Fruit fly (Drosophila melanogaster) Kc167 (cell line): Measurements from ENCODE around the gene Ndae1.

Source experiments
- Myc ChIP-seq: fragments of >200 bp; optimal IDR thresholded peaks from 2 replicates; lab custom pipeline; 2017; ENCODE audit warnings: missing external identifiers
- Sin3A ChIP-seq: fragments of >200 bp; optimal IDR thresholded peaks from 2 replicates; lab custom pipeline; 2018; ENCODE audit warnings: missing external identifiers
- h ChIP-seq: fragments of >200 bp; optimal IDR thresholded peaks from 3 replicates; lab custom pipeline; 2018; ENCODE audit warnings: missing external identifiers
- insv ChIP-seq: fragments of >200 bp; optimal IDR thresholded peaks from 3 replicates; lab custom pipeline; 2018; ENCODE audit warnings: missing external identifiers
- psq ChIP-seq: fragments of >200 bp; optimal IDR thresholded peaks from 2 replicates; lab custom pipeline; 2017; ENCODE audit warnings: missing external identifiers
- ttk ChIP-seq: sonication (Bioruptor generic); optimal IDR thresholded peaks from 2 replicates; lab custom pipeline; 2017; ENCODE audit warnings: missing external identifiers

Ndae1 gene

DNA sequence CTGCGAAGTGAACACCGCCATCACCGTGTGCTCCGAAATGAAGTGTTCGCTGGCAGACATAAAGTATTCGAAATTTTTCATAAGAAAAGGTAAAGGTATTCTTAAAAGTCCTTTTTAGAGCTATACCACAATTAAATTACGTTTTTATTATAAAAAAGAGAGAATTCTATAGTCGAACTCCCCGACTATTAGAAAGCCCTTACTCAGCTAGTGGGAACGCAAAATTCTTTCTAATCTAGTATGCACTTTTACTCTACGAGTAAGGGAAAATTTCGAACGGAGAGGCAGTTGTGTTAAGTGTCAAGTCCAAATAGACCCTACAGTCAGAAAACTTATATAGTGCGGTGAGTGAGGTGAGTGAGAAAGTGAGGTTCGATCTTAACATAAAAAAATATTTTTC lies 8.1 kb upstream of the Ndae1 start, which contains the start of gene CG31909:
Gene CG31909, plus strand, starts transcription at position 301 of the 400 bp plus-strand sequence.
- no peak for TF ChIP-seq Sin3A (lab: Kevin White, UChicago)
- TF ChIP-seq psq (lab: Kevin White, UChicago), result no peak
- no peak for TF ChIP-seq insv (lab: Kevin White, UChicago)

DNA sequence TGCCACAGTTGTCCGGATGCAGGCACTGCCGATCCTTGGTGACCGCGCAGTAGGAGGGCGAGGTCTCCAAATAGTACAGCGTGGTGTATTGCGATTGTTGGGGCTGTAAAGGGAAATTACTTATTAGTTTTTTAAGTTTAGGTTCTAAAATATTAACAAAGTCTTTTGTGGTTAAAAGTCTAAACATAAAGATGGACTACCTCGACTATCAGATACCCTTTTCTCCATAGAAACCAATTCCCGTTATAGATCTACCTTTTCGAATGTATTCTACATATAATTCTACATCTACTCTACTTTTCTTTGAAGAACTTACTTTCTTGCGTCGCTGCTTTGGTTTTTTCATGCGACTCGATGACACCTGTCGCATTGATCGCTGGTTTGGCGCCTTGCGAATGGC lies 7.0 kb upstream of the Ndae1 start:
- no peak for TF ChIP-seq Myc
- TF ChIP-seq psq (lab: Kevin White, UChicago), result no peak
- no peak for TF ChIP-seq h (lab: Kevin White, UChicago)
- no peak for TF ChIP-seq Sin3A (lab: Kevin White, UChicago)
- no peak for TF ChIP-seq insv (lab: Kevin White, UChicago)
- TF ChIP-seq ttk (lab: Kevin White, UChicago), result no peak

DNA sequence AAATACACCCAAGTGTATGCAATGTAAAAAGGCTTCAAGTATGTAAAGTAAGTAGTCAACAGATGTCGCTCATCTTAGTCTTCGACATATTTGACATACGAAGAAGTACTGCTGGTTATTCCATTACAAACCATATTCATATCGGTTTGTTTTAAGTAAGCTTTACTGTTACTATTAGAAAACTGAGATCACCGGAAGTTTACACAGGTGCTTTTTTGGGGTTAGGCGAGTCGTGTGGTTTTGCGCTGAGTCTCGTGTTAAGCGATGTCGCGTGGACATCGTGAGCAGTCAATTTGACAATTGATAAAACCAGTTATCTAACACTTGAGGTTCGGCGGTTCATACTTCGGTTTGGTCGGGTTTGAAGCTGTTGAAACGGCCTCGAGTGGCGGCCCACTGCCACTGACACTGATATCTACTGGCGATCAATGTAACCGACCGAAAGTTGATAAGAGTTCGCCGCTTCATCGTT lies 5.6 kb upstream of the Ndae1 start:
- TF ChIP-seq insv (lab: Kevin White, UChicago) (no peak), Myc (no peak), psq (lab: Kevin White, UChicago) (no peak), ttk (lab: Kevin White, UChicago) (no peak), Sin3A (lab: Kevin White, UChicago) (no peak), h (lab: Kevin White, UChicago) (no peak)

DNA sequence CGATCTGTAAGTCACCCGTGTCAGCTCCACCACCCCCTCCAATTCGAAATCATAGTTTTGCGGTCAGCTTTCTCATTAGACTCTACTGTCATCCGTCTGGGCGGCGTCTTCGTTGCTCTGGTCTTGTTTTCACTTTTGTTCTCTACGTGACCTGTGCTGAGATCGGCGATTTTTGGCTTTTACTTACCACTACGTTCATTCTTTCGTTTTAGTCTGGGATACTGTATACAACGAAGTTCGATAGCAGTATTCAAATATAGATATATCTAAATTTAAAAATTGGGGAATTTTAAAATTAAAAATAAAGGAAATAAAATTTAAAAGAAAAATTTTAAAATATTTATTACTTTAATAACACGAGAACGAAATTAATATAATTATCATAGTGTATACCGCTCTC lies 3.7 kb upstream of the Ndae1 start, which contains the start of gene CG13786:
Gene CG13786, minus strand, starts transcription at position 101 of the 400 bp plus-strand sequence.
- no peak for TF ChIP-seq psq (lab: Kevin White, UChicago)
- no peak for TF ChIP-seq Sin3A (lab: Kevin White, UChicago)

DNA sequence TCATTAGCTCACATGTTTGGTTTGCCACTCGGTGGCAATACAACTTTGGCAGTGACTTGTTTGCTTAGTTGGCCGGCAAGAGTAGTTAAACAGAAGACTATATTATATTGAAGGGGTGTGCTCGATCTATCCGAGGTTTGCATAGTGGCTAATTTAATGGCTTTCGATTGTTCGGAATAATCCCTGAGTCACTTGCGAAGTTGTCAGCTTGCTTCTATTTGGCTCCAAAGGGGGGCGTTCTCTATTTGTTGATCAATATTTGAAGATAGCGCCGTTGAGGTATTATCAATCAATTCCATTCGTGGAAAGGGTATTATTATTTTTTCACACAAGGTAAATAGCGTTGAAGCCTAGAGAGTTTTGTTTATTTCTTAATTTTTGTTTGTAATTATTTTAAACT lies 1.0 kb downstream of the Ndae1 start:
- TF ChIP-seq ttk (lab: Kevin White, UChicago), result no peak
- no peak for TF ChIP-seq insv (lab: Kevin White, UChicago)
- TF ChIP-seq Myc, result no peak
- TF ChIP-seq psq (lab: Kevin White, UChicago), result no peak
- TF ChIP-seq Sin3A (lab: Kevin White, UChicago), result no peak
- TF ChIP-seq h (lab: Kevin White, UChicago), result no peak

DNA sequence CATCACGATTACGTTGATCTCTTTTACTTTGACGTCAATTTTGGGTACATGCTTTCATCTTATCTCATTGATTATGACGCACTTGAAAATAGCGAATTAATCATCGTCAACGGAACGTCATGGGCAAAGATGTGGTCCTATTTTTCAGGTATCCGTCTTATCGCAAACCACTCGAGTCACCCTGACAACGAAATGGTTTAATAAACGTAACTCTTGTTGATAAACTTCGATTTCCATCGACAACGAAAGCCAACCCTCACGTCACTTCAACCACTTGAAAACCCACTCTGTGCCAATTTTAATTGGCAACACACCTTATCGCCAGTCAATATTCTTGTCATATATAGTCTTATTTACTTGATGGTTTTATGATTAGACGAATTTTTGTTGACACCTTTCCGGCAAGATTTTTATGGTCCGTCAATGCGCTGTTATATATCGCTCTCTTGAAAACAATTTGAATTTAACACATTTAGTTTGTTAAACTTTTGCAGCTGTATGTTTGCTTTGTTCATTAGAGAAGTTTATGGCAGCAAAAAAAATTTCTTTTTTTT lies 6.8 kb downstream of the Ndae1 start:
- no peak for TF ChIP-seq Myc
- no peak for TF ChIP-seq Sin3A (lab: Kevin White, UChicago)
- TF ChIP-seq h (lab: Kevin White, UChicago), result no peak
- TF ChIP-seq insv (lab: Kevin White, UChicago), result no peak
- no peak for TF ChIP-seq psq (lab: Kevin White, UChicago)
- no peak for TF ChIP-seq ttk (lab: Kevin White, UChicago)

DNA sequence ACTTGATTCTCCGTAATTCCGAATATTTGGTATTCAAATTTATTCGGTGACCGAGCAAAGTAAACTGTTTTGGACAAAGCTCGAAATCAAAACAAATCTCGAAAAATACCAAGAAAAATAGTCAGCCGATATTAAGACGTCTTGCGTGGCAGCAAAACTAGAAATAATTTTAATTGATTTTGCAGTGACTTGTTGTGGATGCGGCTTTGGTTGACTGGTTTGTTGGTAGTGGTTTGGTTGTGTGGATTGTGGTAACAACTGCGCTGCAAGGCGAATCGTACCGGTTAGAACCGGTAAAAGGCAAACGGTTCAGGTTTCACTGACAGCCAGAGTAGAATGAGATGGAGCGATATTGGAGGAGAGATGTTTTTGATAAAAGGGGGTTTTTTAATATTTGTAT lies 7.6 kb downstream of the Ndae1 start:
- TF ChIP-seq h (lab: Kevin White, UChicago), result no peak
- no peak for TF ChIP-seq psq (lab: Kevin White, UChicago)
- TF ChIP-seq Sin3A (lab: Kevin White, UChicago), result no peak
- TF ChIP-seq Myc, result no peak
- TF ChIP-seq ttk (lab: Kevin White, UChicago), result no peak
- TF ChIP-seq insv (lab: Kevin White, UChicago), result no peak

DNA sequence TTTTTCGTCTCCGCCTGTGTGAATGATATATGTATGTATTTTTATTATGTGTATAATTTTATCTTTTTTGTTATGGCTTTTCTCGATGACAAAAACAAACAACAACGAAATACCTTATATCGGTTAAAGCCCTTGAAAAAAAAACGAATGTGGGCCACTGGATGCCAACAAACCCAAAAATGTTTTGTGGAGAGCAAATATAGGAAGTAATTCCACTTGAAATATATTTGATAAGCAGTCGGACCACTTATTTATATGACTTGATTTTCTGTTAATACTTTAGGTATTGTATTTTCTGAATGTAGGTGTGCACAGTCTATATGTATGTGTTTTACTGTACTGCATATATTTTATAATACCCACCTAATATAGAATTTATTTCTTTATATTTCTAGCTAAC lies 8.2 kb downstream of the Ndae1 start:
- TF ChIP-seq ttk (lab: Kevin White, UChicago) (no peak), insv (lab: Kevin White, UChicago) (no peak), psq (lab: Kevin White, UChicago) (no peak), Myc (no peak), Sin3A (lab: Kevin White, UChicago) (no peak), h (lab: Kevin White, UChicago) (no peak)

DNA sequence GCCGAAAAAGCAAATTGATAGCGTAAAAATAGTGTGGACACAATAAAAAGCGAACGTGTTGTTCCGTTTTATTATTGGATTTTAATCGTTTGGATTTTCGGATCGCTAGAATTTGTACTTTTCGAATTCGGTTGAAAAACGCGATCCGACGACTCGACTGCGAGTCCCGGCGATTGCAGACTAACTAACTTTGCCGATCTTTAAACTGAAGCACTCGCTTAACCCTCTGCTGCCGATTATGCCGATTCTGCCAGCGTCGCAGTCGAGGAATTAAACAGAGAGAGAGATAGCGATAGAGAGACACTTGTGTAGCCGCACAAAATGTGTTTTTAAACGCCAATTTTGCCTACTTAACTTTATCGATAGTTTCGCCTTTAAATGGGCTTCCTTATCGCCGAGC lies 8.8 kb downstream of the Ndae1 start:
- TF ChIP-seq ttk (lab: Kevin White, UChicago) (no peak), Sin3A (lab: Kevin White, UChicago) (no peak), psq (lab: Kevin White, UChicago) (no peak), Myc (no peak), insv (lab: Kevin White, UChicago) (no peak), h (lab: Kevin White, UChicago) (no peak)

DNA sequence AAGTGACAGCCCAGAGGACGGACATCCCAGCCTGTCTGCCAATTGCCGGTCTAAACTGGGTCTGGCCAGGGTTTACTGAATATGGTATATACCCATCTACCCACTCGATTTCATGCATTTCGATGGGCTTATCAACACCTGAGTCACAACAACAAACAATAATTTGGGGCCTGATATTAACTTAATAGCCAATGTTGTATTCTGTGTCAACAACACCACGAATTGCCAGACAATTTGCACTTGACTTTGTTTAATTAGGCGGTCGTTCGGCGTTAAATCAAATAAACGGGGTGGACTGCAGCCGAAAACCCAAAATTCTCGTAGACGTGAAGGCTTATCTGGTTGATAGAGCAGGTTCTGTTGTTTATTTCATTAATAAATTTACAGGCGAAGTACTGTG lies 9.8 kb downstream of the Ndae1 start:
- TF ChIP-seq Myc, result no peak
- TF ChIP-seq h (lab: Kevin White, UChicago), result no peak
- TF ChIP-seq ttk (lab: Kevin White, UChicago), result no peak

DNA sequence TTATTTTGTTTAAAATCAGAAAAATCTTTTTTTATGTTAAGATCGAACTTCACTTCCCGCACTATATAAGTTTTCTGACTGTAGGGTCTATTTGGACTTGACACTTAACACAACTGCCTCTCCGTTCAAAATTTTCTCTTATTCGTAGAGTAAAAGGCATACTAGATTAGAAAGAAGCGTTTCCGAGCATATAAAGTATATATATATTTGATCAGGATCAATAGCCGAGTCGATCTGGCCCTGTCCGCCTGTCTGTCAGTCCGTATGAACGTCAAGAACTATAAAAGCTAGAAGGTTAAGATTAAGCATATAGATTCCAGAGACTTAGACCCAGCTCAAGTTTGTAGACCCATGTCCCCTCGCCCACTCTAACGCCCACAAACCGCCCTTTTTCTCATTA lies 16.4 kb downstream of the Ndae1 start, which contains the start of gene CG43800:
Gene CG43800, minus strand, starts transcription at position 101 of the 400 bp plus-strand sequence.
- TF ChIP-seq ttk (lab: Kevin White, UChicago) (no peak), psq (lab: Kevin White, UChicago) (no peak), insv (lab: Kevin White, UChicago) (no peak), h (lab: Kevin White, UChicago) (no peak), Sin3A (lab: Kevin White, UChicago) (no peak), Myc (no peak)

DNA sequence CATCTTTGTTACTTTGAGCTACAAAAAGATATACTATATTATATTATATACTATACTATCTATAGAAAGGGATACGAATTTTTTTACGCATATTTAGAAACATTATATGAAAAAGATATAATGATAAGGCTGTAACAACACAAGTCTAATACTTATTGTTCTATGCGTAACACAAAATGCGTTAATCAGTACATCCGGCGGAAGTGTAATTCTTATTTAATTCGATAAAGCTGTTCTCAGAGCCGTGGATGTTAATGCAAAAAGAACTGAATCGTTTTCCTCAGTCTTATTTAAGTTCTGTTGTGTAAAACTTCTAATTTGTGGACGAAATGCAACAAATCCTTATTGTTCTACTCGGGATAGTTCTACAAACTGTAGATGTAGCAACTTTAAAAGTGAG lies 21.7 kb downstream of the Ndae1 start, which contains the start of gene CG43799:
Gene CG43799, plus strand, starts transcription at position 301 of the 400 bp plus-strand sequence.
- TF ChIP-seq h (lab: Kevin White, UChicago) (no peak), Sin3A (lab: Kevin White, UChicago) (no peak), insv (lab: Kevin White, UChicago) (no peak), psq (lab: Kevin White, UChicago) (no peak), Myc (no peak), ttk (lab: Kevin White, UChicago) (no peak)
